Worm (Caenorhabditis elegans) whole organism, early embryonic: Measurements from ENCODE around the gene cogc-8.

Experiments used
- F13C5.2 ChIP-seq: sonication (generic microtip); optimal IDR thresholded peaks from 2 replicates; lab custom pipeline; 2017; ENCODE audit warnings: mild to moderate bottlenecking, missing genetic modification characterization, inconsistent platforms, missing compliant biosample characterization
- ama-1 ChIP-seq: fragments of 150-350 bp; optimal IDR thresholded peaks from 2 replicates; lab custom pipeline; 2014
- ceh-36 ChIP-seq: sonication (generic microtip); optimal IDR thresholded peaks from 2 replicates; lab custom pipeline; 2016; ENCODE audit warnings: missing genetic modification characterization, inconsistent platforms, missing compliant biosample characterization
- flt-1 ChIP-seq: fragments of 200-800 bp; sonication (Bioruptor generic); IDR thresholded peaks from 2 replicates; pipeline ENCODE4 v1.3.6; 2022; ENCODE audit warnings: missing genetic modification characterization, missing compliant biosample characterization
- hmg-4 ChIP-seq: fragments of 200-800 bp; sonication (Bioruptor generic); optimal IDR thresholded peaks from 2 replicates; lab custom pipeline; 2018; ENCODE audit warnings: mild to moderate bottlenecking, missing genetic modification characterization, missing compliant biosample characterization
- hnd-1 ChIP-seq: sonication (generic microtip); optimal IDR thresholded peaks from 2 replicates; lab custom pipeline; 2016; ENCODE audit warnings: missing genetic modification characterization, missing compliant biosample characterization

DNA sequence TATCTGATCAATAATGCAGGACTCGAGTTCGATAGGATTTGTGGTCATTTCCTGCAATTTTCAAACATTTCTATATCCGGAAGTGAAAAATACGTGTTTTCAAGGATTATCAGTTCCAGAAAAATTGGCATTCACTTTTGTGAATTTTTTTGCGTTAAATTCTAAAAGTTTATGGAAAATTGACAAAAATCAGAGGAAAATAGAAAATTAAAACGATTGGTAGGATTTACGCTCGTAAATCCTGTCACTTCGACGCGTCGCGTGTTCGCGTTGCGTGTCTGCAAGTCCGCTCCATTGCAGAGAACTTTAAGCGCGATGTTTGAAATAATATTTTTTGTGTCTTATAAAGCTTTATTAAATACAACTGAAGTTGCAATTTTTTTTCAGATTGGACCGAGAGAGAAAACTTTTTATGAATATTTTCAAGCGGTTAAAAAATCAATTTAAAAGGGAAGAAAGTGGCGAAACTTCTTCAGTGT, 15.2 kb downstream of the cogc-8 start, which contains the start of gene rcat-1:
- TF ChIP-seq flt-1 (GFP tag; lab: Robert Waterston, UW) (no peak), F13C5.2 (tag; lab: Kevin White, UChicago) (peak; percentile 71), ama-1 (lab: Kevin White, UChicago) (no peak), hmg-4 (no peak), hnd-1 (no peak), ceh-36 (tag; lab: Kevin White, UChicago) (no peak)
